Worm (Caenorhabditis elegans): Measurements from ENCODE around the gene F58A6.2.

The F58A6.2 gene

ce11 chrII:5093945-5094344, 42.6 kb upstream of the F58A6.2 start, which contains the start of gene C04G6.13:
TSS of gene C04G6.13 (plus strand) at chrII:5094245.
- TF ChIP-seq ZK546.5 (tag; optimal IDR thresholded peaks at IDR 0.05) (no peak), jun-1 (tag; optimal IDR thresholded peaks at IDR 0.05) (no peak), mml-1 (tag; optimal IDR thresholded peaks at IDR 0.05) (no peak), fkh-2 (tag; optimal IDR thresholded peaks at IDR 0.05) (no peak), pqm-1 (tag; optimal IDR thresholded peaks at IDR 0.05) (no peak), skn-1 (tag; optimal IDR thresholded peaks at IDR 0.05) (no peak), elt-3 (tag; optimal IDR thresholded peaks at IDR 0.05) (no peak), nhr-23 (tag; optimal IDR thresholded peaks at IDR 0.05) (no peak)

ce11 chrII:5099034-5099433, 37.5 kb upstream of the F58A6.2 start:
- TF ChIP-seq mdl-1 (tag; optimal IDR thresholded peaks at IDR 0.05), result no peak
- TF ChIP-seq ceh-9 (tag; optimal IDR thresholded peaks at IDR 0.05), result no peak
- TF ChIP-seq R02D3.7 (tag; optimal IDR thresholded peaks at IDR 0.05), result no peak
- peak; percentile 86 for TF ChIP-seq nfya-1 (tag; optimal IDR thresholded peaks at IDR 0.05; ENCODE audit: insufficient read depth)

DNA sequence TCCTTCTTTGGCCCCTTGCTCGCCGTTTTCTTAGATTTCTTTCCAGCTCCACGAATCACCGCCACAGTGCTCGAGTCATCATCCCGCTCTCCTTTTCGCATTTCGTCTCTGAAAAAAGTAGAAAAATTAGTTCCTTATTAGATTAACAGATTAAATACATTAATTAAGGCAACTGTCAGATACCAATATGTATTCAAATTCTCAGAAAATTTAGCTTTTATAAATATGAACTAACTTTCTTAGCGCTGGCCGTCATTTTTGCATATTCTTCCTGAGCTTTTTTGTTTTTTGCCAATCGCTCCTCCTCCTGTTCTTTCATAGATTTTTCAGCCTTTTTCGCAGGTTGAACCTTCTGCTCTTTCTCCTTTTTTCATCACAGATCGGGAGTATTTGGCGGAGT, 36.9 kb upstream of the F58A6.2 start, which contains the start of gene C04G6.6:
C04G6.6 (minus strand) TSS at position 101 of the 400 bp plus-strand sequence.
- no peak for TF ChIP-seq aly-2 (tag; optimal IDR thresholded peaks at IDR 0.05)
- TF ChIP-seq lsy-12 (tag; optimal IDR thresholded peaks at IDR 0.05), result no peak
- TF ChIP-seq ztf-4 (tag; optimal IDR thresholded peaks at IDR 0.05), result no peak
- TF ChIP-seq fkh-2 (tag; optimal IDR thresholded peaks at IDR 0.05), result no peak
- TF ChIP-seq nfya-1 (tag; optimal IDR thresholded peaks at IDR 0.05; ENCODE audit: insufficient read depth), result no peak
- no peak for TF ChIP-seq egl-27 (tag; optimal IDR thresholded peaks at IDR 0.05)
- TF ChIP-seq hmg-11 (tag; optimal IDR thresholded peaks at IDR 0.05), result no peak
- TF ChIP-seq nhr-28 (tag; optimal IDR thresholded peaks at IDR 0.05), result no peak
- TF ChIP-seq pqm-1 (tag; optimal IDR thresholded peaks at IDR 0.05), result no peak
- TF ChIP-seq ZK546.5 (tag; optimal IDR thresholded peaks at IDR 0.05), result no peak
- no peak for TF ChIP-seq nhr-11 (tag; optimal IDR thresholded peaks at IDR 0.05)
- no peak for TF ChIP-seq lin-39 (tag; optimal IDR thresholded peaks at IDR 0.05)
- no peak for TF ChIP-seq elt-3 (tag; optimal IDR thresholded peaks at IDR 0.05)
- no peak for TF ChIP-seq mdl-1 (tag; optimal IDR thresholded peaks at IDR 0.05)
- no peak for TF ChIP-seq elt-1 (tag; optimal IDR thresholded peaks at IDR 0.05)

DNA sequence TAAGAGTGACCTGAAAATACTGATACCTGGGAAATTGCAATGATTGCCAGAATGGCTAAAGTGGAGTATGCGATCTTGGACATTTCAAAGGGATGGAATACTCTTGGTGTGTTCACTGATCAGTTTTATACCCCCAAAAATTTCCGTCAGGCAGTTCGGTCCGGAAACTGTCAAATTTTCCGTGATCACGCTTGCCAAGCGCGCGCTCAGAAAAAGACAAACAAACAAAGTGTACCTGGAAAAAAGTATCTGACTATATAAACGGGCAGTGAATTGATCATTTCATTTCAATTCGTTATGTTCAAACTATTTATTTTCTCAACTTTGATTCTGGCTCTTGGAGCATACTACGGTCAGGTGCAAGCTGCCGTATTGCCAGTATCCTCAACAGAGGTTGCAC, 34.8 kb upstream of the F58A6.2 start, which contains the start of the genes idpb-3 and idpb-1:
idpb-3 (minus strand) TSS at position 101 of the 400 bp plus-strand sequence.
idpb-1 (plus strand) TSS at position 284 of the 400 bp plus-strand sequence.
- TF ChIP-seq sea-2 (GFP tag; optimal IDR thresholded peaks at IDR 0.05), result no peak
- no peak for TF ChIP-seq ceh-28 (tag; optimal IDR thresholded peaks at IDR 0.05)
- no peak for TF ChIP-seq eor-1 (tag; optimal IDR thresholded peaks at IDR 0.05)
- no peak for TF ChIP-seq fos-1 (tag; optimal IDR thresholded peaks at IDR 0.05)
- no peak for TF ChIP-seq daf-12 (tag; optimal IDR thresholded peaks at IDR 0.05)
- TF ChIP-seq lin-39 (tag; optimal IDR thresholded peaks at IDR 0.05), result no peak
- no peak for TF ChIP-seq elt-2 (tag; optimal IDR thresholded peaks at IDR 0.05)
- TF ChIP-seq pqm-1 (tag; optimal IDR thresholded peaks at IDR 0.05), result no peak
- TF ChIP-seq lsy-12 (tag; optimal IDR thresholded peaks at IDR 0.05), result no peak
- TF ChIP-seq nhr-28 (tag; optimal IDR thresholded peaks at IDR 0.05), result no peak

ce11 chrII:5103189-5103588, 33.3 kb upstream of the F58A6.2 start:
- TF ChIP-seq pha-4 (tag; optimal IDR thresholded peaks at IDR 0.05) (no peak), lsy-12 (tag; optimal IDR thresholded peaks at IDR 0.05) (no peak), nhr-237 (tag; optimal IDR thresholded peaks at IDR 0.05) (no peak), nhr-25 (tag; optimal IDR thresholded peaks at IDR 0.05) (peak; percentile 3), zag-1 (tag; optimal IDR thresholded peaks at IDR 0.05) (no peak), nhr-11 (tag; optimal IDR thresholded peaks at IDR 0.05) (no peak), elt-1 (tag; optimal IDR thresholded peaks at IDR 0.05) (peak; percentile 88)

DNA sequence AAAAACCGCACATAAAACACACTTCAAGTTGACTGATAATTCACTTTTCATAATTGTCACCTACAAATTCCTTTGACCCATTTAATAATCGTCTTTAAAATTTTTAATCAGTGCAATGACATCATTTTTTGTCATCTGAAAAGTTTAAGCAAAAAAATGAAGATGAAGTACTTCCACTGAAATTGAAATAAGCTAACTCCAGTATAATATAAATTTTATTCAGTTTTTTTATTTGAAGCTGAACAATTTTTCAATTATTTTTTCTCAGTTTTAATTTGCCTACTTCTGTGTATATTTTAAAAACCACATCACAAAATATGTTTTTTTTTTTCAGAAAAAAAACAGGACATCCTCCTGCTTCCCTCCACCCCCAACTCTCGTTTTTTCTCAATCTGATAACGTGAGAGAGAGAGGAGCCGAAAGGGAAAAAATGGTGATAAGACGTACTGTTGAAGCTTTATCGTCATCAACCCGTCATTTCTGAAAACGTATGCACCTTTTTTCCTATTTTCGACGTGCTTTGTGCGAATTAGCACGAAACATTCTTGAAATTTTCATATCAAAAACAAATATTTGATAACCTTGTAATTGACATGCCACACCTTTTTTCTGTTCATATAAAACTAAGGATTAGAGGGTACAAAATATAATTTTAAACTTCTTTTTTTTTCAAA, 32.6 kb upstream of the F58A6.2 start, which contains the start of the genes C04G6.11 and mpk-2:
C04G6.11 (minus strand) TSS at position 51 of the 674 bp plus-strand sequence.
mpk-2 (plus strand) TSS at position 335 of the 674 bp plus-strand sequence.
- TF ChIP-seq nfya-1 (tag; optimal IDR thresholded peaks at IDR 0.05; ENCODE audit: insufficient read depth) (no peak), pha-4 (tag; optimal IDR thresholded peaks at IDR 0.05) (peak; percentile 27), pqm-1 (tag; optimal IDR thresholded peaks at IDR 0.05) (peak; percentile 42), unc-39 (tag; optimal IDR thresholded peaks at IDR 0.05) (no peak), fos-1 (tag; optimal IDR thresholded peaks at IDR 0.05) (no peak), nhr-67 (tag; optimal IDR thresholded peaks at IDR 0.05) (no peak), ceh-9 (tag; optimal IDR thresholded peaks at IDR 0.05) (no peak), elt-3 (tag; optimal IDR thresholded peaks at IDR 0.05) (no peak), nhr-43 (tag; optimal IDR thresholded peaks at IDR 0.05; ENCODE audit: poor library complexity, severe bottlenecking) (no peak), jun-1 (tag; optimal IDR thresholded peaks at IDR 0.05) (peak; percentile 33), nhr-12 (tag; optimal IDR thresholded peaks at IDR 0.05) (no peak), elt-2 (tag; optimal IDR thresholded peaks at IDR 0.05) (peak; percentile 99), nhr-23 (tag; optimal IDR thresholded peaks at IDR 0.05) (no peak), egl-5 (tag; optimal IDR thresholded peaks at IDR 0.05) (no peak), lin-15B (tag; optimal IDR thresholded peaks at IDR 0.05) (no peak)

Data from whole organism, L3 larva.